Worm (Caenorhabditis elegans) whole organism, early embryonic: ENCODE data around the gene F45E12.5.

Source experiments
- B0310.2 ChIP-seq: sonication (generic microtip); optimal IDR thresholded peaks from 2 replicates; lab custom pipeline; 2016; ENCODE audit warnings: mild to moderate bottlenecking, missing genetic modification characterization, missing compliant biosample characterization
- F13C5.2 ChIP-seq: sonication (generic microtip); optimal IDR thresholded peaks from 2 replicates; lab custom pipeline; 2017; ENCODE audit warnings: mild to moderate bottlenecking, missing genetic modification characterization, inconsistent platforms, missing compliant biosample characterization
- aly-1 ChIP-seq: sonication (generic microtip); optimal IDR thresholded peaks from 2 replicates; lab custom pipeline; 2016; ENCODE audit warnings: missing genetic modification characterization, missing compliant biosample characterization
- ama-1 ChIP-seq: fragments of 150-350 bp; optimal IDR thresholded peaks from 2 replicates; lab custom pipeline; 2014
- ceh-13 ChIP-seq: fragments of 200-800 bp; sonication (Bioruptor generic); optimal IDR thresholded peaks from 2 replicates; lab custom pipeline; 2018; ENCODE audit warnings: mild to moderate bottlenecking, missing genetic modification characterization, missing compliant biosample characterization
- ceh-36 ChIP-seq: sonication (generic microtip); optimal IDR thresholded peaks from 2 replicates; lab custom pipeline; 2016; ENCODE audit warnings: missing genetic modification characterization, inconsistent platforms, missing compliant biosample characterization
- ets-7 ChIP-seq: sonication (generic microtip); optimal IDR thresholded peaks from 2 replicates; lab custom pipeline; 2016; ENCODE audit warnings: missing genotype, missing genetic modification characterization, missing compliant biosample characterization
- flt-1 ChIP-seq: fragments of 200-800 bp; sonication (Bioruptor generic); IDR thresholded peaks from 2 replicates; pipeline ENCODE4 v1.3.6; 2022; ENCODE audit warnings: missing genetic modification characterization, missing compliant biosample characterization
- hmbx-1 ChIP-seq: sonication (generic microtip); optimal IDR thresholded peaks from 2 replicates; lab custom pipeline; 2016; ENCODE audit warnings: mild to moderate bottlenecking, missing genetic modification characterization, missing compliant biosample characterization
- hmg-4 ChIP-seq: fragments of 200-800 bp; sonication (Bioruptor generic); optimal IDR thresholded peaks from 2 replicates; lab custom pipeline; 2018; ENCODE audit warnings: mild to moderate bottlenecking, missing genetic modification characterization, missing compliant biosample characterization
- hnd-1 ChIP-seq: sonication (generic microtip); optimal IDR thresholded peaks from 2 replicates; lab custom pipeline; 2016; ENCODE audit warnings: missing genetic modification characterization, missing compliant biosample characterization
- pes-1 ChIP-seq: fragments of 200-800 bp; sonication (Bioruptor generic); IDR thresholded peaks from 2 replicates; pipeline ENCODE4 v1.3.6; 2022; ENCODE audit warnings: missing genetic modification reagents, missing genetic modification characterization, missing compliant biosample characterization
- scrt-1 ChIP-seq: fragments of 200-800 bp; sonication (Bioruptor generic); IDR thresholded peaks from 2 replicates; pipeline ENCODE4 v1.3.6; 2022; ENCODE audit warnings: missing genetic modification characterization, missing compliant biosample characterization
- sea-1 ChIP-seq: fragments of 200-800 bp; sonication (Bioruptor generic); conservative IDR thresholded peaks from 2 replicates; pipeline ENCODE4 v1.3.6; 2022; ENCODE audit warnings: missing genetic modification characterization, missing compliant biosample characterization
- tbx-11 ChIP-seq: fragments of 200-800 bp; sonication (Bioruptor generic); IDR thresholded peaks from 2 replicates; pipeline ENCODE4 v1.3.6; 2022; ENCODE audit warnings: missing genetic modification characterization, missing compliant biosample characterization
- tra-4 ChIP-seq: sonication (generic microtip); optimal IDR thresholded peaks from 2 replicates; lab custom pipeline; 2017; ENCODE audit warnings: missing genetic modification characterization, missing compliant biosample characterization

Gene F45E12.5

DNA sequence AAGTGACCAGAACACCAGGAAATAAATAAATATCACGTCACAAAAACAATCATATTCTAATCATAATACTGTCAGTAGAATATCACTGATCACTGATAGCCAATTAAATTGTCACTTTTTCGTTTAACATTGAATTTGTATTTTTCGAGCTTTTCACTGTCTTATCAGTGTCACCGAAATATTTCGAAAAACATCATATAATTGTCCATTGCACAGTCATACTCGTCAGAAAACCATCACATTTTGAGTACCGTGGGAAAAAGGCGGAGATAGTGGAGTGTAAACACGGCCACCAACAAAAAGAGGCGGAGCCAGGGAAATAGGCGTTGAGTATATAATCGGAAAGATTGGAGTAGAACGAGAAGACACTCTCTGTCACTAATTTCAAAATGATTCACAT is 32.7 kb downstream of the F45E12.5 start:
- TF ChIP-seq sea-1 (GFP tag; lab: Robert Waterston, UW) (no peak), F13C5.2 (tag; lab: Kevin White, UChicago) (no peak), ceh-13 (GFP tag; lab: Kevin White, UChicago) (no peak), ets-7 (tag; lab: Kevin White, UChicago) (no peak), tra-4 (tag; lab: Kevin White, UChicago) (no peak), aly-1 (tag; lab: Kevin White, UChicago) (no peak), tbx-11 (GFP tag; lab: Robert Waterston, UW) (no peak), ceh-36 (tag; lab: Kevin White, UChicago) (no peak), flt-1 (GFP tag; lab: Robert Waterston, UW) (no peak), hmg-4 (GFP tag; lab: Kevin White, UChicago) (no peak), ama-1 (lab: Kevin White, UChicago) (no peak)

DNA sequence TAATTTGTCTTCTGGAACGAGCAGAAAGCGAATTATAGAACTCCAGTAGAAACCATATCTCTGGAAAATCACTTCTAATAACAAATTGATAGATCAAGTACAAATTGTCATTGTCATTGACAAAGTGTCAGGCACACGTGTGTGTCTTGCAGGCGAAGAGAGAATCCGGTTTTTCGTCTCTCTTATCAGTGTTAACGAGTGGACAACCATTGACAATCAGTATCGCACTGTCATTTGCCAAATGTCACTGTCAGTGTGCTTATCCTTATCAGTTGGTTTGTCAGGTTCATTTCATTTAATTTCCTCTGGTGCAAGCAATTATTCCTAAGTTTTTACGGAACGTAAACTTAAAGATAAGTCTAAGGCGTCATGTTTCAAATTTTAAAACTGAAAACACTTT is 36.4 kb downstream of the F45E12.5 start:
- no peak for TF ChIP-seq tbx-11 (GFP tag; lab: Robert Waterston, UW)
- TF ChIP-seq ama-1 (lab: Kevin White, UChicago) = no peak
- TF ChIP-seq flt-1 (GFP tag; lab: Robert Waterston, UW) = no peak

DNA sequence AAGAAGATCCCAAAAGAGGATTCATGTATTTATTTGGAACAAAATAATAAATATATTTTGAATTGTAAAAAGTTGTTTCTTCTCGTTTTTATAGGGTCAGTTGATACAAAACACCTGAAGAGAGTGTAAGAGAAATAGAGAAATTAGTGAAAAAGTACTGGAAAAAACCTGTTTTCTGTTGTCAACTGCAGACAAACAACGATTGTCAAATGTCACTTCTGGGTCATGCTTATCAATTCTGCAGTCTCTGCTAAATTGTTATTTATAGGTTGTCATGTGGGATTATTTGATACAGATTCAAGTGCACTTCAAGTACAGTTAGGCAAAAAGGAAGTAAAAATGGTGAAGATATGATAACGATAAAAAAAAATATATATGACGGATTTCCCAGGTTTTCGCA is 37.4 kb downstream of the F45E12.5 start:
- no peak for TF ChIP-seq hnd-1
- no peak for TF ChIP-seq ceh-36 (tag; lab: Kevin White, UChicago)
- TF ChIP-seq tbx-11 (GFP tag; lab: Robert Waterston, UW) = no peak
- no peak for TF ChIP-seq pes-1 (GFP tag; lab: Robert Waterston, UW)
- no peak for TF ChIP-seq ets-7 (tag; lab: Kevin White, UChicago)
- no peak for TF ChIP-seq B0310.2
- no peak for TF ChIP-seq sea-1 (GFP tag; lab: Robert Waterston, UW)
- no peak for TF ChIP-seq ama-1 (lab: Kevin White, UChicago)

DNA sequence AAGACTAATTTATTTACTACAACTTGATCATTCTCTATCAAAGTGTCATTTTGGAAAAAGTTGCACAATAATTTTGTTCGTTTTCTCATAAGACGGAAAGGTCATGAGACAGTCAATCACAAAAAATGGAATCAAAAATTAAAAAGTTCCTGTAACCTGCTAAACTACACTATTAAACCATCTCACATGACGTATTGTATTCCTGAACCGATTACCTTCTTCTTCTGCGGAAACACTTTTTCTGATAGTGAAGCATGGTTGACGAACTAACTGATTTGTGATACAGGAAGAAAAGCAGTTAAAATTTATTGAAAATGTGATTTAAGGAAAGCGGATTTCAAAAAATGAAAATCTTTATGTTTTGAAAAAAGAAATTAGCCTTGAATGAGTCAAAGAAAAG is 40.1 kb downstream of the F45E12.5 start:
- TF ChIP-seq aly-1 (tag; lab: Kevin White, UChicago) = no peak
- no peak for TF ChIP-seq tbx-11 (GFP tag; lab: Robert Waterston, UW)
- no peak for TF ChIP-seq scrt-1
- TF ChIP-seq F13C5.2 (tag; lab: Kevin White, UChicago) = no peak
- TF ChIP-seq hmg-4 (GFP tag; lab: Kevin White, UChicago) = no peak
- no peak for TF ChIP-seq hnd-1
- TF ChIP-seq hmbx-1 (tag; lab: Kevin White, UChicago) = no peak
- TF ChIP-seq B0310.2 = no peak

DNA sequence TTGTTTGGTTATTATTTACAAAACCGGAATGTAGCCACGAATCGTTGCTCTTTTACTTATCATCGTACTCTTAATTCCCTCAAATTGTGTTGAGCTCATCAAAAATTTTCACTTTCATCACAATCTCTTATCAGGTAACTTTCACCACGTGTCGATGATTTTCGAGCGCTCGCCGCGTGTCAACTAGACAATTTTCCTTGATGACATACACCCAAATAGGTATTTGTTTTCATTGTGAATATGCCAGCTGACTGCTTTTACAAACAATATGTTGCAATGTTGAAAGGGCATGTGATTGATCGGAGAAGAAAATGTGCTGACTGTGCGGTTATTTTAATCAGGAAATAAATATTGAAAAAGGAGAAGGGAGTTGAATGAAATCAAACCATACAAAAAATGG is 45.2 kb downstream of the F45E12.5 start:
- TF ChIP-seq pes-1 (GFP tag; lab: Robert Waterston, UW) = no peak

DNA sequence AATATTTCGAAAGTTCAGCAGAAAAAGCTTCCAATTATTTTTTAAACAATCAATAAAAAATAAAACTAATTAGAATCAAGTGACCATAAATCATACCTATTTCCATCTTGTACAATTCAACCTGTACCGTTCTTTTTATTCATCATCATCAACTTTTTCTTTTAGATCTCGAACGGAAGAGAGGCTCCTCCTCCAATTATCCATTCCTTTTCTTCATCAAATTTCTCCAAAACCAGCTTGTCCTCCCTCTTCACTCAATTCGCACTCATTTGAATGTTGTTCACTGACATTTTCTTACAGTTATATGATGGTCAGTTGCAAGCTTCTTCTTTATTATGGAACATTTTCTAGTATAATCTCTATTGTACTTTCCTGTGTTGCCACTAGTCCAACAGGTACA is 48.1 kb downstream of the F45E12.5 start, which contains the start of gene C30G12.4:
C30G12.4 (plus strand) TSS at position 301 of the 400 bp plus-strand sequence.
- TF ChIP-seq sea-1 (GFP tag; lab: Robert Waterston, UW) (no peak), hnd-1 (no peak), ama-1 (lab: Kevin White, UChicago) (no peak), hmg-4 (GFP tag; lab: Kevin White, UChicago) (no peak), ceh-36 (tag; lab: Kevin White, UChicago) (no peak), pes-1 (GFP tag; lab: Robert Waterston, UW) (no peak), aly-1 (tag; lab: Kevin White, UChicago) (no peak), F13C5.2 (tag; lab: Kevin White, UChicago) (no peak), hmbx-1 (tag; lab: Kevin White, UChicago) (no peak)
